Worm (Caenorhabditis elegans): ENCODE measurements around the gene K10B2.4.

The K10B2.4 gene

ce11 chrII:6342455-6342854 is 18.3 kb downstream of the K10B2.4 start (continued):
- TF ChIP-seq tbx-2 (tag; optimal IDR thresholded peaks at IDR 0.05) (no peak), zag-1 (tag; optimal IDR thresholded peaks at IDR 0.05) (no peak), efl-1 (optimal IDR thresholded peaks at IDR 0.05) (no peak), efl-1 (GFP tag; optimal IDR thresholded peaks at IDR 0.05 in 1 of 2) (no peak), lsy-2 (tag; optimal IDR thresholded peaks at IDR 0.05) (no peak), hlh-17 (GFP tag; optimal IDR thresholded peaks at IDR 0.05; ENCODE audit: borderline replicate concordance) (no peak), nhr-76 (tag; optimal IDR thresholded peaks at IDR 0.05) (no peak), egl-13 (tag; optimal IDR thresholded peaks at IDR 0.05) (no peak), nhr-11 (tag; optimal IDR thresholded peaks at IDR 0.05) (no peak), xbp-1 (tag; optimal IDR thresholded peaks at IDR 0.05) (no peak), hlh-4 (tag; optimal IDR thresholded peaks at IDR 0.05) (no peak), ets-5 (GFP tag; IDR thresholded peaks at IDR 0.05) (no peak), unc-30 (tag; optimal IDR thresholded peaks at IDR 0.05) (no peak), lin-15B (tag; optimal IDR thresholded peaks at IDR 0.05) (no peak), swsn-7 (tag; optimal IDR thresholded peaks at IDR 0.05) (no peak), ceh-82 (tag; optimal IDR thresholded peaks at IDR 0.05) (no peak), C16A3.4 (tag; optimal IDR thresholded peaks at IDR 0.05) (no peak), ceh-88 (GFP tag; IDR thresholded peaks at IDR 0.05) (no peak), snpc-4 (tag; optimal IDR thresholded peaks at IDR 0.05) (no peak), C04F5.9 (tag; optimal IDR thresholded peaks at IDR 0.05) (no peak), mab-9 (GFP tag; IDR thresholded peaks at IDR 0.05) (no peak), ceh-8 (GFP tag; optimal IDR thresholded peaks at IDR 0.05) (no peak), aha-1 (tag; optimal IDR thresholded peaks at IDR 0.05) (no peak), alr-1 (tag; optimal IDR thresholded peaks at IDR 0.05; ENCODE audit: borderline replicate concordance) (no peak), irx-1 (tag; optimal IDR thresholded peaks at IDR 0.05) (no peak), pqm-1 (tag; optimal IDR thresholded peaks at IDR 0.05) (no peak), Y116A8C.19 (tag; optimal IDR thresholded peaks at IDR 0.05; ENCODE audit: borderline replicate concordance) (no peak), nhr-77 (tag; optimal IDR thresholded peaks at IDR 0.05) (peak; percentile 5), nhr-28 (tag; optimal IDR thresholded peaks at IDR 0.05) (no peak), fkh-4 (tag; optimal IDR thresholded peaks at IDR 0.05; ENCODE audit: borderline replicate concordance) (no peak), ztf-11 (tag; optimal IDR thresholded peaks at IDR 0.05) (no peak), mef-2 (tag; optimal IDR thresholded peaks at IDR 0.05) (no peak), fos-1 (tag; optimal IDR thresholded peaks at IDR 0.05) (no peak), nhr-90 (tag; optimal IDR thresholded peaks at IDR 0.05; ENCODE audit: poor library complexity) (no peak), blmp-1 (tag; optimal IDR thresholded peaks at IDR 0.05) (no peak)

ce11 chrII:6341076-6341475 is 19.7 kb downstream of the K10B2.4 start:
- TF ChIP-seq nhr-85 (tag) = peak; percentile 14
- TF ChIP-seq blmp-1 (tag; optimal IDR thresholded peaks at IDR 0.05) = peak; percentile 79
- no peak for TF ChIP-seq zag-1 (tag; optimal IDR thresholded peaks at IDR 0.05)
- TF ChIP-seq nhr-12 (tag; optimal IDR thresholded peaks at IDR 0.05) = no peak
- no peak for TF ChIP-seq lin-35 (GFP tag; optimal IDR thresholded peaks at IDR 0.05)
- TF ChIP-seq lin-14 (GFP tag; optimal IDR thresholded peaks at IDR 0.05) = peak; percentile 18

ce11 chrII:6339948-6340347 is 20.8 kb downstream of the K10B2.4 start, which contains the start of gene C32D5.7:
Gene C32D5.7, minus strand, starts transcription at chrII:6340048.
- no peak for TF ChIP-seq ceh-8 (GFP tag; optimal IDR thresholded peaks at IDR 0.05)
- TF ChIP-seq hlh-4 (tag; optimal IDR thresholded peaks at IDR 0.05) = no peak
- no peak for TF ChIP-seq efl-3 (GFP tag; optimal IDR thresholded peaks at IDR 0.05)
- no peak for TF ChIP-seq tlp-1 (tag; optimal IDR thresholded peaks at IDR 0.05)
- TF ChIP-seq efl-1 (optimal IDR thresholded peaks at IDR 0.05) = no peak
- TF ChIP-seq efl-1 (GFP tag; optimal IDR thresholded peaks at IDR 0.05 in 1 of 2) = no peak
- TF ChIP-seq zag-1 (tag; optimal IDR thresholded peaks at IDR 0.05) = no peak
- TF ChIP-seq snpc-4 (tag; optimal IDR thresholded peaks at IDR 0.05) = no peak
- no peak for TF ChIP-seq mef-2 (tag; optimal IDR thresholded peaks at IDR 0.05)
- no peak for TF ChIP-seq lin-14 (GFP tag; optimal IDR thresholded peaks at IDR 0.05)
- TF ChIP-seq ceh-82 (tag; optimal IDR thresholded peaks at IDR 0.05) = no peak
- no peak for TF ChIP-seq pqm-1 (tag; optimal IDR thresholded peaks at IDR 0.05)
- TF ChIP-seq jun-1 (tag; optimal IDR thresholded peaks at IDR 0.05) = no peak
- no peak for TF ChIP-seq nhr-11 (tag; optimal IDR thresholded peaks at IDR 0.05)
- no peak for TF ChIP-seq C04F5.9 (tag; optimal IDR thresholded peaks at IDR 0.05)
